Worm (Caenorhabditis elegans): ENCODE results near the gene twk-31.
A peak's percentile ranks its signal among the peaks of the same experiment; 100 is the strongest.

Gene twk-31

DNA sequence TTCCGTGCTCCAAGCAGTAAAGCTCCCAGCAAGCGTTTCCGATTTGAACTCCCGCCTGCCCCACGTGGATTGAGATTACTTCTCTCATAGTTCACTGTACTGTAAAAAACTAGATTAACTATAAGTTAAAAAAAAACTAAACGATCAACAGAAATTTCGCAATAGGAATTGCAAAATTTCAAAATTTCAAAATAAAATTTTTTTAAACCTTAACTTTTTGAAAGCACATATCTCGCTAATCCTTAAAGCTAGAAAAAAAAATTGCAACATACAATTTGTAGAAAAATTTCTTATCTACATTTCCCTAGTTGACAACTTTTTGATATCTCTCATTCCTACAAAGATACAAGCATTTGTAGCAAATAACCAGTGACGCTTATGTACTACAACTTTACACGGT lies 38.8 kb upstream of the twk-31 start, which contains the start of gene tba-7:
Gene tba-7 (minus strand): TSS at position 101 of the 400 bp plus-strand sequence.
- TF ChIP-seq ZK546.5 (tag; optimal IDR thresholded peaks at IDR 0.05): no peak

DNA sequence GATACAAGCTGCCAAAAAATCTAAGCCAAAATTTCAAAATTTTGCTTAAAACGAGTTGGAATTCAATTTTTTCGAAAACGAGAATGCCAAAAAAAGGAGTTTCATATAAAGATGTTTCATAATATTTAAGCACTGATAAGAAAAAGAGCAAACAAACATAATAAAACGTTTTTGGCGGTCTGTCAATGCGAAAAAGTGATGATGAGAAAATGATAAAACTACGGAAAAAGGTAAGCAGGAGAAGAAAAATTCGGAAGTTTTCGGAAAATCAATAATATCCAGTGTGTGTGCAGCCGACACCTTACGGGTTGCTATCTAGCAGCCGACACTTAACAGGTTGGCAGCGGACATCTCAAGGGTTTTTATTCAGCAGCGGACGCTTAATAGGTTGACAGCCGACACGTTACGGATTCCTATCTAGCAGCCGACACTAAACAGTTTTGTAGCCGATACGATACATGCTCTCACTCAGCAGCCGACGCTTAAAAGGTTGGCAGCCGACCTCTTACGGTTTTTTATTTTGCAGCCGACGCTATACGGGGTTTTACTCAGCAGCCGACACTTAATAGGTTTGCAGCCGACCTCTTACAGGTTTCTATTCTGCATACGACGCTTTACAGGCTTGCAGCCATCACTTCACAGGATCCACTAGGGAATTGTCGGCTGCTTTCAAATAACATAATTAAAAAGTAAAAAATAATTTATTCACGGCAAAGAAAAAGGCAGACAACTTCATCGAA lies 38.1 kb upstream of the twk-31 start:
- TF ChIP-seq ceh-82 (tag; optimal IDR thresholded peaks at IDR 0.05): no peak
- peak; percentile 89 for TF ChIP-seq snpc-4 (tag; optimal IDR thresholded peaks at IDR 0.05)
- TF ChIP-seq unc-39 (tag; optimal IDR thresholded peaks at IDR 0.05): no peak
- TF ChIP-seq nhr-77 (tag; optimal IDR thresholded peaks at IDR 0.05): no peak
- peak; percentile 28 for TF ChIP-seq pqm-1 (tag; optimal IDR thresholded peaks at IDR 0.05)
- peak; percentile 27 for TF ChIP-seq pha-4 (tag; optimal IDR thresholded peaks at IDR 0.05)
- no peak for TF ChIP-seq eor-1 (tag; optimal IDR thresholded peaks at IDR 0.05)
- no peak for TF ChIP-seq lsy-12 (tag; optimal IDR thresholded peaks at IDR 0.05)
- TF ChIP-seq daf-12 (tag; optimal IDR thresholded peaks at IDR 0.05): no peak
- no peak for TF ChIP-seq nhr-237 (tag; optimal IDR thresholded peaks at IDR 0.05)
- TF ChIP-seq nhr-23 (tag; optimal IDR thresholded peaks at IDR 0.05): no peak
- no peak for TF ChIP-seq R02D3.7 (tag; optimal IDR thresholded peaks at IDR 0.05)
- TF ChIP-seq mml-1 (tag; optimal IDR thresholded peaks at IDR 0.05): no peak
- no peak for TF ChIP-seq zag-1 (tag; optimal IDR thresholded peaks at IDR 0.05)
- TF ChIP-seq ztf-4 (tag; optimal IDR thresholded peaks at IDR 0.05): no peak
- TF ChIP-seq egl-5 (tag; optimal IDR thresholded peaks at IDR 0.05): no peak
- TF ChIP-seq nhr-25 (tag; optimal IDR thresholded peaks at IDR 0.05): no peak
- TF ChIP-seq ceh-28 (tag; optimal IDR thresholded peaks at IDR 0.05): peak; percentile 18
- no peak for TF ChIP-seq nhr-67 (tag; optimal IDR thresholded peaks at IDR 0.05)
- TF ChIP-seq aly-2 (tag; optimal IDR thresholded peaks at IDR 0.05): no peak
- peak; percentile 58 for TF ChIP-seq elt-2 (tag; optimal IDR thresholded peaks at IDR 0.05)
- TF ChIP-seq nhr-11 (tag; optimal IDR thresholded peaks at IDR 0.05): no peak
- no peak for TF ChIP-seq hmg-11 (tag; optimal IDR thresholded peaks at IDR 0.05)
- no peak for TF ChIP-seq tbx-2 (tag; optimal IDR thresholded peaks at IDR 0.05)
- no peak for TF ChIP-seq egl-27 (tag; optimal IDR thresholded peaks at IDR 0.05)
- peak; percentile 45 for TF ChIP-seq ama-1 (optimal IDR thresholded peaks at IDR 0.05)
- no peak for TF ChIP-seq nhr-28 (tag; optimal IDR thresholded peaks at IDR 0.05)
- no peak for TF ChIP-seq sea-2 (GFP tag; optimal IDR thresholded peaks at IDR 0.05)
- TF ChIP-seq elt-3 (tag; optimal IDR thresholded peaks at IDR 0.05): no peak
- TF ChIP-seq jun-1 (tag; optimal IDR thresholded peaks at IDR 0.05): no peak

DNA sequence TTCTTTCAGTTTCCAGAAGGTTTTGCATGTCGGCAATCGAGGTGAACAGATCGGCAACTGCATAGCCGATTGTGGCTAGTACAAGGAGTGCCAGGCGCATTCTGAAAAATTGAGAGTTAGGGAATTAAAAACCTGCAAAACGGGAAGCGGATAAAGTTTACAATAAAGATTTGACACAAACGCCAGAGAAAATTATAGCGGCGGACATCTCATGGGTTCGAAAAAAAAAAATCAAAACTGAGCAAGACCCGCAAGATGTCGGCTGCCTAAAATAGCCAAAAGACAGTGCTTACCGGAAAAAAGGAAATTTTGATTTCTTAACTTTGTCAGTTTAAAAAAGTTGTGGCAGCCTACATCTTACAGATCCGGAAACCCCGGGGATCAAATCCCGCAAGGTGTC lies 32.6 kb upstream of the twk-31 start, which contains the start of gene dpy-18:
Gene dpy-18 (minus strand): TSS at position 101 of the 400 bp plus-strand sequence.
- TF ChIP-seq unc-62 (GFP tag; optimal IDR thresholded peaks at IDR 0.05) (no peak), snpc-4 (tag; optimal IDR thresholded peaks at IDR 0.05) (no peak), elt-1 (tag; optimal IDR thresholded peaks at IDR 0.05) (no peak), hmg-11 (tag; optimal IDR thresholded peaks at IDR 0.05) (no peak), sea-2 (GFP tag; optimal IDR thresholded peaks at IDR 0.05) (no peak), R02D3.7 (tag; optimal IDR thresholded peaks at IDR 0.05) (no peak), nhr-25 (tag; optimal IDR thresholded peaks at IDR 0.05) (no peak), nhr-77 (tag; optimal IDR thresholded peaks at IDR 0.05) (no peak), ztf-4 (tag; optimal IDR thresholded peaks at IDR 0.05) (no peak), nhr-237 (tag; optimal IDR thresholded peaks at IDR 0.05) (no peak), nfya-1 (tag; optimal IDR thresholded peaks at IDR 0.05; ENCODE audit: insufficient read depth) (no peak), eor-1 (tag; optimal IDR thresholded peaks at IDR 0.05) (no peak), skn-1 (tag; optimal IDR thresholded peaks at IDR 0.05) (no peak), nhr-12 (tag; optimal IDR thresholded peaks at IDR 0.05) (no peak), ama-1 (optimal IDR thresholded peaks at IDR 0.05) (no peak), aly-2 (tag; optimal IDR thresholded peaks at IDR 0.05) (no peak), mml-1 (tag; optimal IDR thresholded peaks at IDR 0.05) (no peak), ZK546.5 (tag; optimal IDR thresholded peaks at IDR 0.05) (no peak), ceh-16 (tag; optimal IDR thresholded peaks at IDR 0.05) (no peak), jun-1 (tag; optimal IDR thresholded peaks at IDR 0.05) (no peak)

DNA sequence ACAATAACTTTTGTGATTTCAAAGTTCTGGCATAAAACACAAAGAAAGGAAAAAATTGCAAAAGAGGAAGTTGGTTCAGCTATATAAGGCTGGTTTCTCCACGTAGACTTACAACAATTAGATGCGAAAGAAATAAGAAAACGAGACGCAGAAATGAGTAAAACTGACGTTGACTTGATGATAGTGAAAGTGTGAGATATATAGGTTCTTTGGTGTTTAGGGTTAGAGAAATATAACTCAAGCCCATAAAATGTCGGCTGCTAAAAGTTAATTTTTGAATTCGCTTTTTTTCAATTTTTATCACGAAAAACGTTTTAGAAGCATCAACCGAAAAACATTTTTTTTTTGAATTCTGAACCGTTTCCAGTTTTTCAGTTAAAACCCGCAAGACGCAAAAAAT lies 32.0 kb upstream of the twk-31 start:
- TF ChIP-seq snpc-4 (tag; optimal IDR thresholded peaks at IDR 0.05) (peak; percentile 50), nhr-25 (tag; optimal IDR thresholded peaks at IDR 0.05) (peak; percentile 43), elt-2 (tag; optimal IDR thresholded peaks at IDR 0.05) (no peak), nhr-11 (tag; optimal IDR thresholded peaks at IDR 0.05) (peak; percentile 0), R02D3.7 (tag; optimal IDR thresholded peaks at IDR 0.05) (no peak), jun-1 (tag; optimal IDR thresholded peaks at IDR 0.05) (no peak)
